Fruit fly (Drosophila melanogaster) whole organism, prepupa: Measurements from ENCODE around the gene rho-6.

Source experiments
- CG10631 ChIP-seq: fragments of 200-800 bp; sonication (Bioruptor generic); optimal IDR thresholded peaks from 2 replicates; lab custom pipeline; 2016; ENCODE audit warnings: missing biosample characterization, missing genetic modification characterization
- CG16779 ChIP-seq: fragments of 200-800 bp; sonication (Bioruptor generic); optimal IDR thresholded peaks from 3 replicates; lab custom pipeline; 2017; ENCODE audit warnings: missing biosample characterization, mild to moderate bottlenecking, missing genetic modification characterization
- CG32006 ChIP-seq: fragments of 200-800 bp; sonication (Bioruptor generic); optimal IDR thresholded peaks from 3 replicates; lab custom pipeline; 2017; ENCODE audit warnings: missing biosample characterization, mild to moderate bottlenecking, missing genetic modification characterization
- CG6792 ChIP-seq: fragments of 200-800 bp; sonication (Bioruptor generic); optimal IDR thresholded peaks from 3 replicates; lab custom pipeline; 2016; ENCODE audit warnings: missing biosample characterization, missing genetic modification characterization
- Eip75B ChIP-seq: fragments of 200-800 bp; sonication (Bioruptor generic); optimal IDR thresholded peaks from 3 replicates; lab custom pipeline; 2016; ENCODE audit warnings: missing biosample characterization, missing genetic modification characterization
- Eip78C ChIP-seq: fragments of 200-800 bp; sonication (Bioruptor generic); peaks from one replicate; lab custom pipeline; 2016; ENCODE audit warnings: missing biosample characterization, missing genetic modification characterization
- Ets96B ChIP-seq: fragments of 200-800 bp; optimal IDR thresholded peaks from 2 replicates; lab custom pipeline; 2019; ENCODE audit warnings: missing biosample characterization, mild to moderate bottlenecking, missing genetic modification characterization, moderate library complexity
- Sox14 ChIP-seq: fragments of 200-800 bp; sonication (Bioruptor generic); optimal IDR thresholded peaks from 3 replicates; lab custom pipeline; 2016; ENCODE audit warnings: missing biosample characterization, missing genetic modification characterization
- acj6 ChIP-seq: fragments of 200-800 bp; sonication (Bioruptor generic); optimal IDR thresholded peaks from 3 replicates; lab custom pipeline; 2016; ENCODE audit warnings: missing biosample characterization, missing genetic modification characterization
- fd59A ChIP-seq: fragments of 200-800 bp; sonication (Bioruptor generic); optimal IDR thresholded peaks from 2 replicates; lab custom pipeline; 2017; ENCODE audit warnings: missing biosample characterization, mild to moderate bottlenecking, missing genetic modification characterization, missing genetic modification reagents
- spab ChIP-seq: fragments of 200-800 bp; sonication (Bioruptor generic); optimal IDR thresholded peaks from 2 replicates; lab custom pipeline; 2017; ENCODE audit warnings: missing biosample characterization, mild to moderate bottlenecking, missing genetic modification characterization, missing genetic modification reagents

DNA sequence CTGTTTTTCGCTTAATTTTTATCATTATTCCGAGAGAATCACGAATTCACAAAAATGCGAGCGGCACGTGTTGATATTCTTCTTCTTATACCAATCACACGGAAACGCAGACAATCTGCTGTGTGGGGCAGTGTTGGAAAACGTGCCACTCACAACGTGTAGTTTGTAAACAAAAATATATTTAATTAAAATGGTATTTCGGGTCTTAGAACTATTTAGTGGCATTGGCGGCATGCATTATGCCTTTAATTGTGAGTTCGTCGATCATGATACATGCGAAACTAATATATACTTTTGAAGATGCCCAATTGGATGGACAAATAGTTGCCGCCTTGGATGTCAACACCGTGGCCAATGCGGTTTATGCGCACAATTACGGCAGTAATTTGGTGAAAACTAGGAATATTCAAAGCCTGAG lies 36.8 kb downstream of the rho-6 start, which contains the start of the genes CG6712 and Mt2:
- TF ChIP-seq CG10631 (no peak), Eip78C (GFP tag; lab: Kevin White, UChicago) (peak; percentile 60), CG16779 (tag; lab: Kevin White, UChicago) (no peak), Eip75B (GFP tag; lab: Kevin White, UChicago) (no peak), acj6 (GFP tag; lab: Kevin White, UChicago) (no peak), spab (GFP tag; lab: Kevin White, UChicago) (no peak), Sox14 (GFP tag; lab: Kevin White, UChicago) (no peak), Ets96B (tag; lab: Kevin White, UChicago) (no peak), CG32006 (GFP tag; lab: Kevin White, UChicago) (no peak), fd59A (GFP tag; lab: Kevin White, UChicago) (no peak), CG6792 (GFP tag; lab: Kevin White, UChicago) (no peak)
